Fruit fly (Drosophila melanogaster) whole organism, embryonic: Measurements from ENCODE around the gene Ythdc1.
A peak's percentile ranks its signal among the peaks of the same experiment; 100 is the strongest.

Experiments used
- CG10366 ChIP-seq: fragments of 200-800 bp; sonication (Bioruptor generic); IDR thresholded peaks from 2 replicates; pipeline ENCODE4 v1.3.6; 2022; ENCODE audit warnings: missing biosample characterization, missing genetic modification characterization
- CG10462 ChIP-seq: fragments of 200-800 bp; sonication (Bioruptor generic); optimal IDR thresholded peaks from 2 replicates; lab custom pipeline; 2016; ENCODE audit warnings: missing biosample characterization, missing genetic modification characterization
- CG11504 ChIP-seq: fragments of 200-800 bp; sonication (Bioruptor generic); optimal IDR thresholded peaks from 3 replicates; lab custom pipeline; 2019; ENCODE audit warnings: missing biosample characterization, mild to moderate bottlenecking, missing genetic modification characterization, moderate library complexity
- CG12071 ChIP-seq: fragments of 200-800 bp; sonication (Bioruptor generic); optimal IDR thresholded peaks from 3 replicates; lab custom pipeline; 2018; ENCODE audit warnings: missing biosample characterization, mild to moderate bottlenecking, missing genetic modification characterization
- CG12744 ChIP-seq: fragments of 200-800 bp; sonication (Bioruptor generic); optimal IDR thresholded peaks from 2 replicates; lab custom pipeline; 2016; ENCODE audit warnings: missing biosample characterization, missing genetic modification characterization
- CG15011 ChIP-seq: fragments of 200-800 bp; sonication (Bioruptor generic); optimal IDR thresholded peaks from 3 replicates; lab custom pipeline; 2018; ENCODE audit warnings: missing biosample characterization, mild to moderate bottlenecking, missing genetic modification characterization
- CG15479 ChIP-seq: fragments of 200-800 bp; sonication (Bioruptor generic); optimal IDR thresholded peaks from 3 replicates; lab custom pipeline; 2019; ENCODE audit warnings: missing biosample characterization, mild to moderate bottlenecking, missing genetic modification characterization, moderate library complexity
- CG15696 ChIP-seq: fragments of 200-800 bp; sonication (Bioruptor generic); optimal IDR thresholded peaks from 2 replicates; lab custom pipeline; 2019; ENCODE audit warnings: missing biosample characterization, mild to moderate bottlenecking, missing genetic modification characterization, moderate library complexity
- CG17186 ChIP-seq: fragments of 200-800 bp; sonication (Bioruptor generic); optimal IDR thresholded peaks from 3 replicates; lab custom pipeline; 2017; ENCODE audit warnings: missing biosample characterization, missing genetic modification reagents, missing genetic modification characterization
- CG17359 ChIP-seq: fragments of 200-800 bp; sonication (Bioruptor generic); optimal IDR thresholded peaks from 3 replicates; lab custom pipeline; 2018; ENCODE audit warnings: missing biosample characterization, mild to moderate bottlenecking, missing genetic modification characterization, moderate library complexity
- CG2120 ChIP-seq: fragments of 200-800 bp; sonication (Bioruptor generic); optimal IDR thresholded peaks from 3 replicates; lab custom pipeline; 2016; ENCODE audit warnings: missing biosample characterization, missing genetic modification characterization
- CG31365 ChIP-seq: fragments of 200-800 bp; sonication (Bioruptor generic); optimal IDR thresholded peaks from 2 replicates; lab custom pipeline; 2018; ENCODE audit warnings: missing biosample characterization, mild to moderate bottlenecking, missing genetic modification characterization
- CG3163 ChIP-seq: fragments of 200-800 bp; sonication (Bioruptor generic); optimal IDR thresholded peaks from 3 replicates; lab custom pipeline; 2016; ENCODE audit warnings: missing biosample characterization, missing genetic modification characterization
- CG32532 ChIP-seq: fragments of 200-800 bp; sonication (Bioruptor generic); IDR thresholded peaks from 2 replicates; pipeline ENCODE4 v1.3.6; 2022; ENCODE audit warnings: missing biosample characterization, missing genetic modification characterization
- CG3847 ChIP-seq: fragments of 200-800 bp; sonication (Bioruptor generic); IDR thresholded peaks from 2 replicates; pipeline ENCODE4 v1.3.6; 2022; ENCODE audit warnings: missing biosample characterization, missing genetic modification characterization
- CG4282 ChIP-seq: fragments of 200-800 bp; sonication (Bioruptor generic); optimal IDR thresholded peaks from 2 replicates; lab custom pipeline; 2016; ENCODE audit warnings: missing biosample characterization, missing genetic modification characterization
- CG8281 ChIP-seq: fragments of 200-800 bp; sonication (Bioruptor generic); optimal IDR thresholded peaks from 2 replicates; lab custom pipeline; 2018; ENCODE audit warnings: missing biosample characterization, mild to moderate bottlenecking, missing genetic modification characterization, moderate library complexity
- CG8765 ChIP-seq: fragments of 200-800 bp; sonication (Bioruptor generic); IDR thresholded peaks from 2 replicates; pipeline ENCODE4 v1.3.6; 2022; ENCODE audit warnings: missing biosample characterization, missing genetic modification characterization
- D ChIP-seq, 2 experiments: fragments of 200-800 bp in 1 of 2; fragments of >200 bp in 1 of 2; sonication (Bioruptor generic) in 1 of 2; optimal IDR thresholded peaks; 2 replicates in 1 of 2; 3 replicates in 1 of 2; lab custom pipeline; 2017; ENCODE audit warnings: mild to moderate bottlenecking in 1 of 2, missing biosample characterization in 1 of 2, missing genetic modification characterization in 1 of 2, missing genetic modification reagents in 1 of 2
- Dad ChIP-seq: fragments of 200-800 bp; sonication (Bioruptor generic); optimal IDR thresholded peaks from 3 replicates; lab custom pipeline; 2016; ENCODE audit warnings: missing biosample characterization, missing genetic modification characterization
- Fer3 ChIP-seq: fragments of 200-800 bp; sonication (Bioruptor generic); optimal IDR thresholded peaks from 2 replicates; lab custom pipeline; 2018; ENCODE audit warnings: missing biosample characterization, mild to moderate bottlenecking, missing genetic modification characterization, moderate library complexity
- Hsf ChIP-seq: fragments of 200-800 bp; sonication (Bioruptor generic); optimal IDR thresholded peaks from 3 replicates; lab custom pipeline; 2016; ENCODE audit warnings: missing biosample characterization, missing genetic modification characterization
- Lim3 ChIP-seq: fragments of 200-800 bp; sonication (Bioruptor generic); IDR thresholded peaks from 2 replicates; pipeline ENCODE4 v1.3.6; 2022; ENCODE audit warnings: missing biosample characterization, missing genetic modification characterization
- Neu2 ChIP-seq: fragments of 200-800 bp; sonication (Bioruptor generic); optimal IDR thresholded peaks from 3 replicates; lab custom pipeline; 2016; ENCODE audit warnings: missing biosample characterization, missing genetic modification characterization, borderline replicate concordance
- Nf-YC ChIP-seq: fragments of 200-800 bp; optimal IDR thresholded peaks from 3 replicates; lab custom pipeline; 2019; ENCODE audit warnings: missing biosample characterization, mild to moderate bottlenecking, missing genetic modification characterization, moderate library complexity
- NfI ChIP-seq: fragments of 200-800 bp; sonication (Bioruptor generic); optimal IDR thresholded peaks from 3 replicates; lab custom pipeline; 2018; ENCODE audit warnings: missing biosample characterization, mild to moderate bottlenecking, missing genetic modification characterization, moderate library complexity
- Opbp ChIP-seq: fragments of 200-800 bp; sonication (Bioruptor generic); IDR thresholded peaks from 3 replicates; pipeline ENCODE4 v1.3.6; 2022; ENCODE audit warnings: missing biosample characterization, missing genetic modification characterization; ENCODE audit not compliant: partially characterized antibody
- Optix ChIP-seq: fragments of 200-800 bp; sonication (Bioruptor generic); IDR thresholded peaks from 3 replicates; pipeline ENCODE4 v1.3.6; 2022; ENCODE audit warnings: missing biosample characterization, missing genetic modification characterization
- Sin3A ChIP-seq: fragments of >200 bp; optimal IDR thresholded peaks from 2 replicates; lab custom pipeline; 2018
- Trl ChIP-seq, 3 experiments: fragments of >200 bp in 2 of 3; fragments of 200-800 bp in 1 of 3; sonication (Bioruptor generic) in 1 of 3; optimal IDR thresholded peaks; 2 replicates in 1 of 3; 3 replicates in 2 of 3; lab custom pipeline; 2016 to 2017; ENCODE audit warnings: missing biosample characterization in 1 of 3, missing genetic modification characterization in 1 of 3
- ara ChIP-seq: fragments of 200-800 bp; sonication (Bioruptor generic); IDR thresholded peaks from 2 replicates; pipeline ENCODE4 v1.3.6; 2022; ENCODE audit warnings: missing biosample characterization, missing genetic modification characterization
- ash1 ChIP-seq: fragments of 200-800 bp; sonication (Bioruptor generic); optimal IDR thresholded peaks from 2 replicates; lab custom pipeline; 2018; ENCODE audit warnings: missing biosample characterization, mild to moderate bottlenecking, missing genetic modification characterization
- chinmo ChIP-seq: fragments of 200-800 bp; sonication (Bioruptor generic); IDR thresholded peaks from 4 replicates; pipeline ENCODE4 v1.3.6; 2022; ENCODE audit warnings: missing biosample characterization, missing genetic modification characterization; ENCODE audit not compliant: partially characterized antibody
- crc ChIP-seq: fragments of 200-800 bp; sonication (Bioruptor generic); optimal IDR thresholded peaks from 2 replicates; lab custom pipeline; 2016; ENCODE audit warnings: missing biosample characterization, missing genetic modification characterization
- dati ChIP-seq: fragments of 200-800 bp; sonication (Bioruptor generic); IDR thresholded peaks from 2 replicates; pipeline ENCODE4 v1.3.6; 2022; ENCODE audit warnings: missing biosample characterization, missing genetic modification characterization
- fd102C ChIP-seq: fragments of 200-800 bp; sonication (Bioruptor generic); optimal IDR thresholded peaks from 2 replicates; lab custom pipeline; 2018; ENCODE audit warnings: missing biosample characterization, mild to moderate bottlenecking, missing genetic modification characterization, moderate library complexity
- gem ChIP-seq: fragments of 200-800 bp; sonication (Bioruptor generic); optimal IDR thresholded peaks from 2 replicates; lab custom pipeline; 2019; ENCODE audit warnings: missing biosample characterization, mild to moderate bottlenecking, missing genetic modification characterization, moderate library complexity
- hbn ChIP-seq: fragments of 200-800 bp; sonication (Bioruptor generic); IDR thresholded peaks from 2 replicates; pipeline ENCODE4 v1.3.6; 2022; ENCODE audit warnings: missing biosample characterization, missing genetic modification characterization; ENCODE audit not compliant: partially characterized antibody
- knrl ChIP-seq: fragments of 200-800 bp; sonication (Bioruptor generic); IDR thresholded peaks from 3 replicates; pipeline ENCODE4 v1.3.6; 2022; ENCODE audit warnings: missing biosample characterization, missing genetic modification characterization; ENCODE audit not compliant: partially characterized antibody
- lilli ChIP-seq: fragments of 200-800 bp; sonication (Bioruptor generic); optimal IDR thresholded peaks from 3 replicates; lab custom pipeline; 2016; ENCODE audit warnings: missing biosample characterization, missing genetic modification characterization
- maf-S ChIP-seq: fragments of 200-800 bp; sonication (Bioruptor generic); optimal IDR thresholded peaks from 2 replicates; lab custom pipeline; 2016; ENCODE audit warnings: missing biosample characterization, missing genetic modification characterization
- pnt ChIP-seq: fragments of 200-800 bp; sonication (Bioruptor generic); optimal IDR thresholded peaks from 3 replicates; lab custom pipeline; 2016; ENCODE audit warnings: missing biosample characterization, missing genetic modification characterization
- pzg ChIP-seq: fragments of 200-800 bp; sonication (Bioruptor generic); optimal IDR thresholded peaks from 3 replicates; lab custom pipeline; 2018; ENCODE audit warnings: missing biosample characterization, mild to moderate bottlenecking, missing genetic modification characterization, moderate library complexity
- row ChIP-seq: fragments of 200-800 bp; sonication (Bioruptor generic); IDR thresholded peaks from 3 replicates; pipeline ENCODE4 v1.3.6; 2022; ENCODE audit warnings: missing biosample characterization, missing genetic modification characterization
- salm ChIP-seq: fragments of 200-800 bp; sonication (Bioruptor generic); optimal IDR thresholded peaks from 2 replicates; lab custom pipeline; 2018; ENCODE audit warnings: missing biosample characterization, mild to moderate bottlenecking, missing genetic modification characterization
- seq ChIP-seq: fragments of 200-800 bp; sonication (Bioruptor generic); IDR thresholded peaks from 2 replicates; pipeline ENCODE4 v1.3.6; 2022; ENCODE audit warnings: missing biosample characterization, missing genetic modification characterization
- sim ChIP-seq: fragments of 200-800 bp; sonication (Bioruptor generic); IDR thresholded peaks from 2 replicates; pipeline ENCODE4 v1.3.6; 2022; ENCODE audit warnings: missing biosample characterization, missing genetic modification characterization
- stc ChIP-seq: fragments of 200-800 bp; sonication (Bioruptor generic); IDR thresholded peaks from 2 replicates; pipeline ENCODE4 v1.3.6; 2022; ENCODE audit warnings: missing biosample characterization, missing genetic modification characterization
- tap ChIP-seq: fragments of 200-800 bp; optimal IDR thresholded peaks from 3 replicates; lab custom pipeline; 2019; ENCODE audit warnings: missing biosample characterization, mild to moderate bottlenecking, missing genetic modification characterization, moderate library complexity

Ythdc1 gene

DNA sequence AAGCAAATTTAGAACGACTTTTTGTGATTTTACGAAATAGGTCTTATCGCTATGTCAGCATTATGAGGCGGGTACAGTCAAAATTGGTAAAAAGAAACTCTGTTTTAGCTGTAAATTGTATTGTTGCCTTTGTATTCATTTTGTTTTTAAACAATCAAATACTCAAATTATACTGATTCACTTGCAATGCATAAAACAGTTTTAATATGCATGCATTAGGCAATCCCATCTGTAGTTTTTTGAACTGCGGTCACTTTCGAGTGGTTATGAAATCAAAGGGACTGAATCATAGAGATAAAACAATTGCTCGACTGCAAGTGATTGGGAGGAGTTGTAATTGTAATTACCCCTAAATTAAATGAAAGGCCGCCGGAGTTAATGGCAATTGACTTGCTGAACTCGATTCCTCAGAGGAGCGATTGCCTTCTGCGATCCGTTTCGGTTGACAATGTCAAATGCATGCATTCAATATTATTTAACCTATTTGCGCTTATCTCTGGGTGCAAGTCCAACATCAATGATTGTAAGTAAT, 34.2 kb downstream of the Ythdc1 start (continued):
- no peak for TF ChIP-seq CG12071 (GFP tag; lab: Kevin White, UChicago)
- TF ChIP-seq crc: no peak
- no peak for TF ChIP-seq ara (GFP tag; lab: Robert Waterston, UW)
- no peak for TF ChIP-seq CG15696
- TF ChIP-seq CG31365 (tag; lab: Kevin White, UChicago): no peak
- TF ChIP-seq CG8765 (GFP tag; lab: Robert Waterston, UW): no peak
- TF ChIP-seq row (GFP tag; lab: Robert Waterston, UW): peak; percentile 56
- TF ChIP-seq Neu2: no peak
- TF ChIP-seq CG3847 (GFP tag; lab: Robert Waterston, UW): no peak
- no peak for TF ChIP-seq D (optimal IDR thresholded peaks at IDR 0.05; lab: Kevin White, UChicago)
- TF ChIP-seq D (GFP tag; optimal IDR thresholded peaks at IDR 0.05; lab: Kevin White, UChicago): no peak
- TF ChIP-seq ash1 (GFP tag; lab: Kevin White, UChicago): no peak
- TF ChIP-seq CG12744: no peak
- TF ChIP-seq Lim3 (GFP tag; lab: Robert Waterston, UW): no peak
- no peak for TF ChIP-seq salm (tag; lab: Kevin White, UChicago)
- TF ChIP-seq Fer3 (tag; lab: Kevin White, UChicago): no peak
- no peak for TF ChIP-seq lilli
- TF ChIP-seq CG3163 (GFP tag; lab: Kevin White, UChicago): no peak
- TF ChIP-seq Dad (GFP tag; lab: Kevin White, UChicago): no peak
- TF ChIP-seq hbn: no peak
- TF ChIP-seq CG17186: no peak
- TF ChIP-seq seq (GFP tag; lab: Robert Waterston, UW): peak; percentile 54
- no peak for TF ChIP-seq CG15011 (GFP tag; lab: Kevin White, UChicago)
- TF ChIP-seq CG32532: peak; percentile 16; the same call in 1 of the 2 replicates
- TF ChIP-seq Sin3A (lab: Kevin White, UChicago): no peak
- TF ChIP-seq CG10462 (GFP tag; lab: Kevin White, UChicago): no peak
- TF ChIP-seq Hsf (GFP tag; lab: Kevin White, UChicago): no peak
- TF ChIP-seq gem (tag; lab: Kevin White, UChicago): peak; percentile 16
- no peak for TF ChIP-seq CG8281 (tag; lab: Kevin White, UChicago)
- TF ChIP-seq CG2120 (GFP tag; lab: Kevin White, UChicago): peak; percentile 46
- no peak for TF ChIP-seq dati (GFP tag; lab: Robert Waterston, UW)
- TF ChIP-seq CG11504 (tag; lab: Kevin White, UChicago): peak; percentile 19
- no peak for TF ChIP-seq sim
- no peak for TF ChIP-seq fd102C (GFP tag; lab: Kevin White, UChicago)
- TF ChIP-seq knrl (GFP tag; lab: Robert Waterston, UW): no peak
- no peak for TF ChIP-seq CG15479
- TF ChIP-seq maf-S (GFP tag; lab: Kevin White, UChicago): no peak
- no peak for TF ChIP-seq Opbp (GFP tag; lab: Robert Waterston, UW)
- TF ChIP-seq CG4282 (GFP tag; lab: Kevin White, UChicago): no peak
- TF ChIP-seq CG17359: no peak
- TF ChIP-seq Optix (GFP tag; lab: Robert Waterston, UW): no peak
- 0 out of 2 replicates have a peak, but pooled peaks have one; percentile 44 for TF ChIP-seq stc (GFP tag; lab: Robert Waterston, UW)
- no peak for TF ChIP-seq tap (tag; lab: Kevin White, UChicago)
- no peak for TF ChIP-seq pzg (GFP tag; lab: Kevin White, UChicago)
- TF ChIP-seq Trl (optimal IDR thresholded peaks at IDR 0.05; lab: Kevin White, UChicago): no peak
- TF ChIP-seq Trl (GFP tag; optimal IDR thresholded peaks at IDR 0.05; lab: Kevin White, UChicago): no peak
- no peak for TF ChIP-seq CG10366
- no peak for TF ChIP-seq Nf-YC
- no peak for TF ChIP-seq pnt
- TF ChIP-seq NfI (GFP tag; lab: Kevin White, UChicago): no peak
- TF ChIP-seq chinmo (GFP tag; lab: Robert Waterston, UW): 0 out of 4 replicates have a peak, but pooled peaks have one; percentile 17
